Fruit fly (Drosophila melanogaster) whole organism, prepupa: Measurements from ENCODE around the gene Iml1.

Experiments
- Blimp-1 ChIP-seq: fragments of 200-800 bp; sonication (Bioruptor generic); optimal IDR thresholded peaks from 3 replicates; lab custom pipeline; 2017; ENCODE audit warnings: missing biosample characterization, missing genetic modification characterization, mild to moderate bottlenecking, moderate library complexity, missing genetic modification reagents
- CG10631 ChIP-seq: fragments of 200-800 bp; sonication (Bioruptor generic); optimal IDR thresholded peaks from 2 replicates; lab custom pipeline; 2016; ENCODE audit warnings: missing biosample characterization, missing genetic modification characterization
- CG10669 ChIP-seq: fragments of 200-800 bp; sonication (Bioruptor generic); optimal IDR thresholded peaks from 3 replicates; lab custom pipeline; 2018; ENCODE audit warnings: missing biosample characterization, mild to moderate bottlenecking, missing genetic modification characterization, moderate library complexity
- CG11762 ChIP-seq: fragments of 200-800 bp; sonication (Bioruptor generic); optimal IDR thresholded peaks from 3 replicates; lab custom pipeline; 2016; ENCODE audit warnings: missing biosample characterization, missing genetic modification characterization; ENCODE audit not compliant: insufficient read depth
- CG11902 ChIP-seq: fragments of 200-800 bp; sonication (Bioruptor generic); optimal IDR thresholded peaks from 3 replicates; lab custom pipeline; 2016; ENCODE audit warnings: missing biosample characterization, missing genetic modification characterization
- CG15336 ChIP-seq: fragments of 200-800 bp; sonication (Bioruptor generic); IDR thresholded peaks from 2 replicates; pipeline ENCODE4 v1.3.6; 2022; ENCODE audit warnings: missing biosample characterization, missing genetic modification characterization
- CG1621 ChIP-seq: fragments of 200-800 bp; sonication (Bioruptor generic); optimal IDR thresholded peaks from 3 replicates; lab custom pipeline; 2018; ENCODE audit warnings: missing biosample characterization, mild to moderate bottlenecking, missing genetic modification characterization
- CG16779 ChIP-seq: fragments of 200-800 bp; sonication (Bioruptor generic); optimal IDR thresholded peaks from 3 replicates; lab custom pipeline; 2017; ENCODE audit warnings: missing biosample characterization, mild to moderate bottlenecking, missing genetic modification characterization
- CG3032 ChIP-seq: fragments of 200-800 bp; optimal IDR thresholded peaks from 2 replicates; lab custom pipeline; 2019; ENCODE audit warnings: missing biosample characterization, mild to moderate bottlenecking, missing genetic modification characterization, moderate library complexity
- CG31627 ChIP-seq: fragments of 200-800 bp; sonication (Bioruptor generic); optimal IDR thresholded peaks from 3 replicates; lab custom pipeline; 2016; ENCODE audit warnings: missing biosample characterization, missing genetic modification characterization
- CG32006 ChIP-seq: fragments of 200-800 bp; sonication (Bioruptor generic); optimal IDR thresholded peaks from 3 replicates; lab custom pipeline; 2017; ENCODE audit warnings: missing biosample characterization, mild to moderate bottlenecking, missing genetic modification characterization
- CG34406 ChIP-seq: fragments of 200-800 bp; sonication (Bioruptor generic); optimal IDR thresholded peaks from 3 replicates; lab custom pipeline; 2016; ENCODE audit warnings: missing biosample characterization, missing genetic modification characterization
- CG3919 ChIP-seq: fragments of 200-800 bp; sonication (Bioruptor generic); optimal IDR thresholded peaks from 3 replicates; lab custom pipeline; 2016; ENCODE audit warnings: missing biosample characterization, missing genetic modification characterization
- CG4318 ChIP-seq: fragments of 200-800 bp; sonication (Bioruptor generic); optimal IDR thresholded peaks from 3 replicates; lab custom pipeline; 2017; ENCODE audit warnings: missing biosample characterization, mild to moderate bottlenecking, missing genetic modification characterization
- CG6163 ChIP-seq: fragments of 200-800 bp; sonication (Bioruptor generic); IDR thresholded peaks from 3 replicates; pipeline ENCODE4 v1.3.6; 2022; ENCODE audit warnings: missing biosample characterization, missing genetic modification characterization
- CG6808 ChIP-seq: fragments of 200-800 bp; sonication (Bioruptor generic); optimal IDR thresholded peaks from 3 replicates; lab custom pipeline; 2017; ENCODE audit warnings: missing biosample characterization, missing genetic modification characterization, mild to moderate bottlenecking, moderate library complexity, missing genetic modification reagents
- CG8119 ChIP-seq: fragments of 200-800 bp; sonication (Bioruptor generic); IDR thresholded peaks from 3 replicates; pipeline ENCODE4 v1.3.6; 2022; ENCODE audit warnings: missing biosample characterization, missing genetic modification characterization
- CG8632 ChIP-seq: fragments of 200-800 bp; sonication (Bioruptor generic); optimal IDR thresholded peaks from 3 replicates; lab custom pipeline; 2016; ENCODE audit warnings: missing biosample characterization, missing genetic modification characterization
- CG9139 ChIP-seq: fragments of 200-800 bp; sonication (Bioruptor generic); optimal IDR thresholded peaks from 3 replicates; lab custom pipeline; 2017; ENCODE audit warnings: missing biosample characterization, mild to moderate bottlenecking, missing genetic modification characterization
- Eip93F ChIP-seq: fragments of 200-800 bp; sonication (Bioruptor generic); optimal IDR thresholded peaks from 2 replicates; lab custom pipeline; 2016; ENCODE audit warnings: missing biosample characterization, mild to moderate bottlenecking, missing genetic modification characterization
- Ets21C ChIP-seq: fragments of 200-800 bp; sonication (Bioruptor generic); optimal IDR thresholded peaks from 3 replicates; lab custom pipeline; 2016; ENCODE audit warnings: missing biosample characterization, missing genetic modification characterization
- Ets96B ChIP-seq: fragments of 200-800 bp; optimal IDR thresholded peaks from 2 replicates; lab custom pipeline; 2019; ENCODE audit warnings: missing biosample characterization, mild to moderate bottlenecking, missing genetic modification characterization, moderate library complexity
- Gug ChIP-seq: fragments of 200-800 bp; sonication (Bioruptor generic); IDR thresholded peaks from 2 replicates; pipeline ENCODE4 v1.3.6; 2022; ENCODE audit warnings: missing biosample characterization, missing genetic modification characterization
- Hr38 ChIP-seq: sonication (Bioruptor generic); optimal IDR thresholded peaks from 2 replicates; lab custom pipeline; 2016; ENCODE audit warnings: missing biosample characterization, missing genetic modification characterization
- Lpt ChIP-seq: fragments of 200-800 bp; sonication (Bioruptor generic); optimal IDR thresholded peaks from 3 replicates; lab custom pipeline; 2016; ENCODE audit warnings: missing biosample characterization, missing genetic modification characterization
- Met ChIP-seq: fragments of 200-800 bp; sonication (Bioruptor generic); optimal IDR thresholded peaks from 3 replicates; lab custom pipeline; 2016; ENCODE audit warnings: missing biosample characterization, missing genetic modification characterization
- Sox102F ChIP-seq: fragments of 200-800 bp; sonication (Bioruptor generic); optimal IDR thresholded peaks from 2 replicates; lab custom pipeline; 2016; ENCODE audit warnings: missing biosample characterization, mild to moderate bottlenecking, missing genetic modification characterization
- Sox14 ChIP-seq: fragments of 200-800 bp; sonication (Bioruptor generic); optimal IDR thresholded peaks from 3 replicates; lab custom pipeline; 2016; ENCODE audit warnings: missing biosample characterization, missing genetic modification characterization
- Sox15 ChIP-seq: fragments of 200-800 bp; sonication (Bioruptor generic); optimal IDR thresholded peaks from 3 replicates; lab custom pipeline; 2016; ENCODE audit warnings: missing biosample characterization, missing genetic modification characterization
- achi ChIP-seq: fragments of 200-800 bp; sonication (Bioruptor generic); optimal IDR thresholded peaks from 3 replicates; lab custom pipeline; 2016; ENCODE audit warnings: missing biosample characterization, missing genetic modification characterization
- cyc ChIP-seq: fragments of 200-800 bp; sonication (Bioruptor generic); optimal IDR thresholded peaks from 3 replicates; lab custom pipeline; 2016; ENCODE audit warnings: missing biosample characterization, missing genetic modification characterization
- dac ChIP-seq: fragments of 200-800 bp; sonication (Bioruptor generic); optimal IDR thresholded peaks from 2 replicates; lab custom pipeline; 2017; ENCODE audit warnings: missing biosample characterization, mild to moderate bottlenecking, missing genetic modification characterization
- eg ChIP-seq: fragments of 200-800 bp; sonication (Bioruptor generic); IDR thresholded peaks from 3 replicates; pipeline ENCODE4 v1.3.6; 2022; ENCODE audit warnings: missing biosample characterization, missing genetic modification characterization
- esn ChIP-seq: fragments of 200-800 bp; sonication (Bioruptor generic); optimal IDR thresholded peaks from 2 replicates; lab custom pipeline; 2016; ENCODE audit warnings: missing biosample characterization, mild to moderate bottlenecking, missing genetic modification characterization, moderate library complexity
- fkh ChIP-seq: fragments of 200-800 bp; sonication (Bioruptor generic); optimal IDR thresholded peaks from 3 replicates; lab custom pipeline; 2017; ENCODE audit warnings: missing biosample characterization, mild to moderate bottlenecking, missing genetic modification characterization, moderate library complexity
- lz ChIP-seq: fragments of 200-800 bp; sonication (Bioruptor generic); optimal IDR thresholded peaks from 3 replicates; lab custom pipeline; 2016; ENCODE audit warnings: missing biosample characterization, missing genetic modification characterization
- net ChIP-seq: fragments of 200-800 bp; sonication (Bioruptor generic); optimal IDR thresholded peaks from 3 replicates; lab custom pipeline; 2016; ENCODE audit warnings: missing biosample characterization, missing genetic modification characterization
- pdm3 ChIP-seq: fragments of 200-800 bp; sonication (Bioruptor generic); optimal IDR thresholded peaks from 3 replicates; lab custom pipeline; 2016; ENCODE audit warnings: missing biosample characterization, missing genetic modification characterization
- salr ChIP-seq, 2 experiments: fragments of 200-800 bp; sonication (Bioruptor generic); optimal IDR thresholded peaks; 3 replicates each; lab custom pipeline; 2016 to 2018; ENCODE audit warnings: missing biosample characterization in 2 of 2, missing genetic modification characterization in 2 of 2, mild to moderate bottlenecking in 1 of 2
- spab ChIP-seq: fragments of 200-800 bp; sonication (Bioruptor generic); optimal IDR thresholded peaks from 2 replicates; lab custom pipeline; 2017; ENCODE audit warnings: missing biosample characterization, mild to moderate bottlenecking, missing genetic modification characterization, missing genetic modification reagents
- svp ChIP-seq: fragments of 200-800 bp; sonication (Bioruptor generic); peaks from one replicate; lab custom pipeline; 2016; ENCODE audit warnings: missing biosample characterization, missing genetic modification characterization
- topi ChIP-seq: fragments of 200-800 bp; sonication (Bioruptor generic); optimal IDR thresholded peaks from 3 replicates; lab custom pipeline; 2016; ENCODE audit warnings: missing biosample characterization, missing genetic modification characterization
- vri ChIP-seq: fragments of 200-800 bp; sonication (Bioruptor generic); optimal IDR thresholded peaks from 3 replicates; lab custom pipeline; 2016; ENCODE audit warnings: missing biosample characterization, mild to moderate bottlenecking, missing genetic modification characterization

Iml1 gene

dm6 chr3L:1533699-1534431, at the start of gene Iml1:
TSS of gene Iml1 (minus strand) at chr3L:1534034.
- TF ChIP-seq CG16779 (tag; lab: Kevin White, UChicago) (no peak), svp (GFP tag; lab: Kevin White, UChicago) (peak; percentile 63), CG8119 (GFP tag; lab: Robert Waterston, UW) (no peak), lz (GFP tag; lab: Kevin White, UChicago) (peak; percentile 18), esn (GFP tag; lab: Kevin White, UChicago) (peak; percentile 43), Hr38 (GFP tag; lab: Kevin White, UChicago) (no peak), fkh (GFP tag; lab: Kevin White, UChicago) (peak; percentile 41), CG15336 (GFP tag; lab: Robert Waterston, UW) (no peak)

- TF ChIP-seq Lpt (no peak), Hr38 (GFP tag; lab: Kevin White, UChicago) (no peak), CG10669 (GFP tag; lab: Kevin White, UChicago) (no peak), CG1621 (no peak), CG32006 (GFP tag; lab: Kevin White, UChicago) (no peak), Sox15 (GFP tag; lab: Kevin White, UChicago) (no peak), vri (GFP tag; lab: Kevin White, UChicago) (no peak)
These were observed 47.0 kb upstream of the Iml1 start for dm6 chr3L:1580821-1581220.

dm6 chr3L:1580194-1580593, 46.4 kb upstream of the Iml1 start:
- TF ChIP-seq Sox14 (no peak), CG31627 (no peak), topi (no peak), net (GFP tag; lab: Kevin White, UChicago) (no peak), CG11762 (no peak), Sox102F (GFP tag; lab: Kevin White, UChicago) (no peak), CG9139 (no peak), CG3032 (tag; lab: Kevin White, UChicago) (no peak)

dm6 chr3L:1579169-1579853, 45.5 kb upstream of the Iml1 start:
- TF ChIP-seq CG8119 (GFP tag; lab: Robert Waterston, UW) (peak; percentile 63), Eip93F (GFP tag; lab: Kevin White, UChicago) (no peak), CG6808 (GFP tag; lab: Kevin White, UChicago) (no peak), Ets96B (peak; percentile 43), CG8632 (GFP tag; lab: Kevin White, UChicago) (peak; percentile 34), CG1621 (peak; percentile 12), spab (GFP tag; lab: Kevin White, UChicago) (peak; percentile 18), Blimp-1 (GFP tag; lab: Kevin White, UChicago) (no peak), achi (GFP tag; lab: Kevin White, UChicago) (peak; percentile 50), Sox102F (GFP tag; lab: Kevin White, UChicago) (peak; percentile 37), CG3919 (peak; percentile 31), eg (GFP tag; lab: Robert Waterston, UW) (no peak), CG9139 (no peak), CG11902 (GFP tag; lab: Kevin White, UChicago) (no peak), pdm3 (peak; percentile 31), salr (GFP tag; optimal IDR thresholded peaks at IDR 0.05; lab: Kevin White, UChicago) (peak in 1 of 2 experiments; percentile 16), esn (GFP tag; lab: Kevin White, UChicago) (peak; percentile 41), Ets21C (GFP tag; lab: Kevin White, UChicago) (no peak), CG10669 (GFP tag; lab: Kevin White, UChicago) (peak; percentile 39), CG10631 (GFP tag; lab: Kevin White, UChicago) (peak; percentile 26), fkh (GFP tag; lab: Kevin White, UChicago) (peak; percentile 98), CG6163 (GFP tag; lab: Robert Waterston, UW) (no peak), CG11762 (peak; percentile 10), Hr38 (GFP tag; lab: Kevin White, UChicago) (no peak), cyc (GFP tag; lab: Kevin White, UChicago) (peak; percentile 4), Gug (GFP tag; lab: Robert Waterston, UW) (no peak), CG4318 (GFP tag; lab: Kevin White, UChicago) (no peak), CG34406 (GFP tag; lab: Kevin White, UChicago) (peak; percentile 41), dac (GFP tag; lab: Kevin White, UChicago) (peak; percentile 15), vri (GFP tag; lab: Kevin White, UChicago) (peak; percentile 20), Met (GFP tag; lab: Kevin White, UChicago) (peak; percentile 36), svp (GFP tag; lab: Kevin White, UChicago) (peak; percentile 35)
